Worm (Caenorhabditis elegans): ENCODE results near the gene nspd-5.

nspd-5 gene

ce11 chrII:4870691-4871090 lies 10.5 kb upstream of the nspd-5 start, which contains the start of gene col-20:
Gene col-20 (minus strand): TSS chrII:4870791.
- no peak for TF ChIP-seq ccch-3 (GFP tag; optimal IDR thresholded peaks at IDR 0.05)

- TF ChIP-seq lin-35 (GFP tag; optimal IDR thresholded peaks at IDR 0.05) (no peak), zfh-2 (GFP tag; conservative IDR thresholded peaks at IDR 0.05) (peak; percentile 93), attf-6 (GFP tag; IDR thresholded peaks at IDR 0.05) (no peak), ceh-40 (GFP tag; IDR thresholded peaks at IDR 0.05) (no peak), ztf-6 (GFP tag; IDR thresholded peaks at IDR 0.05) (no peak), ceh-58 (GFP tag; IDR thresholded peaks at IDR 0.05) (no peak), tbp1 (GFP tag; optimal IDR thresholded peaks at IDR 0.05) (no peak), sdz-38 (tag; optimal IDR thresholded peaks at IDR 0.05) (no peak), ztf-26 (tag; optimal IDR thresholded peaks at IDR 0.05) (peak; percentile 1), ccch-3 (GFP tag; optimal IDR thresholded peaks at IDR 0.05) (no peak), C06A6.2 (GFP tag; conservative IDR thresholded peaks at IDR 0.05) (no peak), xnd-1 (tag; optimal IDR thresholded peaks at IDR 0.05) (no peak), repo-1 (tag; optimal IDR thresholded peaks at IDR 0.05) (no peak), Y67H2A.10 (GFP tag; conservative IDR thresholded peaks at IDR 0.05) (no peak), B0019.2 (GFP tag; conservative IDR thresholded peaks at IDR 0.05) (no peak), mcd-1 (GFP tag; IDR thresholded peaks at IDR 0.05) (no peak), hmg-20 (GFP tag; IDR thresholded peaks at IDR 0.05) (no peak), lin-26 (GFP tag; IDR thresholded peaks at IDR 0.05) (0 out of 2 replicates have a peak, but pooled peaks have one; percentile 32), K11D2.4 (GFP tag; IDR thresholded peaks at IDR 0.05) (0 out of 2 replicates have a peak, but pooled peaks have one; percentile 46), egl-44 (GFP tag; IDR thresholded peaks at IDR 0.05) (no peak), dpff-1 (tag; optimal IDR thresholded peaks at IDR 0.05) (no peak), somi-1 (GFP tag; optimal IDR thresholded peaks at IDR 0.05) (no peak), dox-1 (GFP tag; IDR thresholded peaks at IDR 0.05) (no peak), sea-2 (GFP tag; IDR thresholded peaks at IDR 0.05) (no peak), ceh-79 (tag; optimal IDR thresholded peaks at IDR 0.05) (no peak), B0261.1 (tag; optimal IDR thresholded peaks at IDR 0.05) (no peak), pha-4 (tag; optimal IDR thresholded peaks at IDR 0.05) (no peak), akir-1 (GFP tag; optimal IDR thresholded peaks at IDR 0.05) (no peak), B0336.3 (GFP tag; IDR thresholded peaks at IDR 0.05) (no peak), F33H1.4 (GFP tag; IDR thresholded peaks at IDR 0.05) (no peak), atf-7 (tag; optimal IDR thresholded peaks at IDR 0.05) (no peak), egrh-3 (GFP tag; IDR thresholded peaks at IDR 0.05) (peak; percentile 89), T26A5.8 (tag; optimal IDR thresholded peaks at IDR 0.05) (no peak), F10E7.11 (tag; optimal IDR thresholded peaks at IDR 0.05) (no peak), bed-2 (GFP tag; IDR thresholded peaks at IDR 0.05) (no peak), fkh-3 (tag; optimal IDR thresholded peaks at IDR 0.05) (no peak), F57C9.4 (tag; optimal IDR thresholded peaks at IDR 0.05) (no peak), F23B12.7 (tag; optimal IDR thresholded peaks at IDR 0.05; ENCODE audit: insufficient read depth) (no peak), ztf-3 (GFP tag; optimal IDR thresholded peaks at IDR 0.05) (no peak), hlh-26 (GFP tag; conservative IDR thresholded peaks at IDR 0.05) (0 out of 2 replicates have a peak, but pooled peaks have one; percentile 11), nfya-1 (tag; optimal IDR thresholded peaks at IDR 0.05; ENCODE audit: borderline replicate concordance, insufficient read depth) (no peak), F55B11.4 (tag; optimal IDR thresholded peaks at IDR 0.05; ENCODE audit: borderline replicate concordance, insufficient read depth) (no peak)
Observed at ce11 chrII:4869793-4870343, 9.7 kb upstream of the nspd-5 start.
